Fruit fly (Drosophila melanogaster) whole organism, embryonic: Measurements from ENCODE around the gene Cln7.

Experiments
- Atf3 ChIP-seq: fragments of 200-800 bp; sonication (Bioruptor generic); optimal IDR thresholded peaks from 3 replicates; lab custom pipeline; 2016; ENCODE audit warnings: missing biosample characterization, missing genetic modification characterization
- Bdp1 ChIP-seq: fragments of 200-800 bp; sonication (Bioruptor generic); optimal IDR thresholded peaks from 3 replicates; lab custom pipeline; 2016; ENCODE audit warnings: missing biosample characterization, missing genetic modification characterization
- Bgb ChIP-seq: fragments of 200-800 bp; sonication (Bioruptor generic); IDR thresholded peaks from 2 replicates; pipeline ENCODE4 v1.3.6; 2022; ENCODE audit warnings: missing biosample characterization, missing genetic modification characterization; ENCODE audit not compliant: partially characterized antibody
- CG11398 ChIP-seq: fragments of 200-800 bp; sonication (Bioruptor generic); optimal IDR thresholded peaks from 2 replicates; lab custom pipeline; 2016; ENCODE audit warnings: missing biosample characterization, missing genetic modification characterization
- CG11456 ChIP-seq: fragments of 200-800 bp; sonication (Bioruptor generic); IDR thresholded peaks from 3 replicates; pipeline ENCODE4 v1.3.6; 2022; ENCODE audit warnings: missing biosample characterization, missing genetic modification characterization
- CG11504 ChIP-seq: fragments of 200-800 bp; sonication (Bioruptor generic); optimal IDR thresholded peaks from 3 replicates; lab custom pipeline; 2019; ENCODE audit warnings: missing biosample characterization, mild to moderate bottlenecking, missing genetic modification characterization, moderate library complexity
- CG12219 ChIP-seq: fragments of 200-800 bp; sonication (Bioruptor generic); optimal IDR thresholded peaks from 3 replicates; lab custom pipeline; 2018; ENCODE audit warnings: missing biosample characterization, mild to moderate bottlenecking, missing genetic modification characterization
- CG13296 ChIP-seq: fragments of 200-800 bp; sonication (Bioruptor generic); optimal IDR thresholded peaks from 3 replicates; lab custom pipeline; 2018; ENCODE audit warnings: missing biosample characterization, mild to moderate bottlenecking, missing genetic modification characterization
- CG17385 ChIP-seq: fragments of 200-800 bp; sonication (Bioruptor generic); optimal IDR thresholded peaks from 3 replicates; lab custom pipeline; 2018; ENCODE audit warnings: missing biosample characterization, mild to moderate bottlenecking, missing genetic modification characterization
- CG17829 ChIP-seq: fragments of 200-800 bp; optimal IDR thresholded peaks from 2 replicates; lab custom pipeline; 2019; ENCODE audit warnings: missing biosample characterization, mild to moderate bottlenecking, missing genetic modification characterization, moderate library complexity
- CG3407 ChIP-seq: fragments of 200-800 bp; sonication (Bioruptor generic); optimal IDR thresholded peaks from 2 replicates; lab custom pipeline; 2018; ENCODE audit warnings: missing biosample characterization, mild to moderate bottlenecking, missing genetic modification characterization
- CG34422 ChIP-seq: fragments of 200-800 bp; sonication (Bioruptor generic); IDR thresholded peaks from 3 replicates; pipeline ENCODE4 v1.3.6; 2022; ENCODE audit warnings: missing biosample characterization, missing genetic modification characterization
- CG7372 ChIP-seq: fragments of 200-800 bp; sonication (Bioruptor generic); IDR thresholded peaks from 2 replicates; pipeline ENCODE4 v1.3.6; 2022; ENCODE audit warnings: missing biosample characterization, missing genetic modification characterization
- CG9727 ChIP-seq: fragments of 200-800 bp; sonication (Bioruptor generic); optimal IDR thresholded peaks from 3 replicates; lab custom pipeline; 2017; ENCODE audit warnings: missing biosample characterization, mild to moderate bottlenecking, missing genetic modification characterization
- Dfd ChIP-seq, 2 experiments: fragments of >200 bp; optimal IDR thresholded peaks; 2 replicates each; lab custom pipeline; 2017; ENCODE audit warnings: missing biosample characterization in 2 of 2, missing genetic modification characterization in 2 of 2
- E2f1 ChIP-seq: fragments of 200-800 bp; sonication (Bioruptor generic); IDR thresholded peaks from 2 replicates; pipeline ENCODE4 v1.3.6; 2022; ENCODE audit warnings: missing biosample characterization, missing genetic modification characterization
- ERR ChIP-seq: fragments of 200-800 bp; sonication (Bioruptor generic); optimal IDR thresholded peaks from 2 replicates; lab custom pipeline; 2016; ENCODE audit warnings: missing biosample characterization, missing genetic modification characterization
- H2.0 ChIP-seq: fragments of 200-800 bp; sonication (Bioruptor generic); IDR thresholded peaks from 2 replicates; pipeline ENCODE4 v1.3.6; 2022; ENCODE audit warnings: missing biosample characterization, missing genetic modification characterization
- HmgZ ChIP-seq: fragments of 200-800 bp; sonication (Bioruptor generic); optimal IDR thresholded peaks from 2 replicates; lab custom pipeline; 2018; ENCODE audit warnings: missing biosample characterization, mild to moderate bottlenecking, missing genetic modification characterization
- Hr39 ChIP-seq: fragments of >200 bp; optimal IDR thresholded peaks from 2 replicates; lab custom pipeline; 2017
- Lhr ChIP-seq: fragments of 200-800 bp; sonication (Bioruptor generic); optimal IDR thresholded peaks from 3 replicates; lab custom pipeline; 2017; ENCODE audit warnings: mild to moderate bottlenecking, missing biosample characterization, missing genetic modification reagents, missing genetic modification characterization
- Med ChIP-seq: fragments of 200-800 bp; sonication (Bioruptor generic); peaks from one replicate; lab custom pipeline; 2016; ENCODE audit warnings: missing biosample characterization, missing genetic modification characterization, mild to moderate bottlenecking, inconsistent platforms, moderate library complexity
- Myb ChIP-seq: fragments of 200-800 bp; sonication (Bioruptor generic); optimal IDR thresholded peaks from 2 replicates; lab custom pipeline; 2016; ENCODE audit warnings: missing biosample characterization, missing genetic modification characterization
- Rfx ChIP-seq: fragments of 200-800 bp; sonication (Bioruptor generic); IDR thresholded peaks from 2 replicates; pipeline ENCODE4 v1.3.6; 2022; ENCODE audit warnings: missing biosample characterization, missing genetic modification characterization
- Vsx1 ChIP-seq: fragments of 200-800 bp; sonication (Bioruptor generic); optimal IDR thresholded peaks from 2 replicates; lab custom pipeline; 2017; ENCODE audit warnings: missing biosample characterization, mild to moderate bottlenecking, missing genetic modification characterization, missing genetic modification reagents
- ase ChIP-seq: fragments of 200-800 bp; sonication (Bioruptor generic); IDR thresholded peaks from 3 replicates; pipeline ENCODE4 v1.3.6; 2022; ENCODE audit warnings: missing biosample characterization, missing genetic modification characterization
- chinmo ChIP-seq: fragments of 200-800 bp; sonication (Bioruptor generic); IDR thresholded peaks from 4 replicates; pipeline ENCODE4 v1.3.6; 2022; ENCODE audit warnings: missing biosample characterization, missing genetic modification characterization; ENCODE audit not compliant: partially characterized antibody
- crc ChIP-seq: fragments of 200-800 bp; sonication (Bioruptor generic); optimal IDR thresholded peaks from 2 replicates; lab custom pipeline; 2016; ENCODE audit warnings: missing biosample characterization, missing genetic modification characterization
- dmrt11E ChIP-seq: fragments of 200-800 bp; sonication (Bioruptor generic); optimal IDR thresholded peaks from 3 replicates; lab custom pipeline; 2018; ENCODE audit warnings: missing biosample characterization, mild to moderate bottlenecking, missing genetic modification characterization, moderate library complexity
- dmrt99B ChIP-seq: fragments of 200-800 bp; sonication (Bioruptor generic); optimal IDR thresholded peaks from 2 replicates; lab custom pipeline; 2018; ENCODE audit warnings: missing biosample characterization, mild to moderate bottlenecking, missing genetic modification characterization, moderate library complexity
- emc ChIP-seq: fragments of 200-800 bp; sonication (Bioruptor generic); optimal IDR thresholded peaks from 2 replicates; lab custom pipeline; 2016; ENCODE audit warnings: missing biosample characterization, missing genetic modification characterization
- eve ChIP-seq, 2 experiments: fragments of >200 bp; optimal IDR thresholded peaks; 2 replicates each; lab custom pipeline; 2017; ENCODE audit warnings: missing biosample characterization in 2 of 2, missing genetic modification characterization in 2 of 2
- fd96Cb ChIP-seq: fragments of 200-800 bp; sonication (Bioruptor generic); optimal IDR thresholded peaks from 2 replicates; lab custom pipeline; 2018; ENCODE audit warnings: missing biosample characterization, mild to moderate bottlenecking, missing genetic modification characterization, moderate library complexity
- gce ChIP-seq: fragments of 200-800 bp; sonication (Bioruptor generic); IDR thresholded peaks from 3 replicates; pipeline ENCODE4 v1.3.6; 2022; ENCODE audit warnings: missing biosample characterization, missing genetic modification characterization
- gcm ChIP-seq: fragments of 200-800 bp; sonication (Bioruptor generic); optimal IDR thresholded peaks from 2 replicates; lab custom pipeline; 2019; ENCODE audit warnings: missing biosample characterization, mild to moderate bottlenecking, missing genetic modification characterization, moderate library complexity
- grau ChIP-seq: fragments of 200-800 bp; optimal IDR thresholded peaks from 3 replicates; lab custom pipeline; 2019; ENCODE audit warnings: missing biosample characterization, mild to moderate bottlenecking, missing genetic modification characterization, moderate library complexity
- grn ChIP-seq: fragments of 200-800 bp; sonication (Bioruptor generic); optimal IDR thresholded peaks from 3 replicates; lab custom pipeline; 2017; ENCODE audit warnings: missing biosample characterization, missing genetic modification characterization
- kay ChIP-seq: fragments of 200-800 bp; sonication (Bioruptor generic); optimal IDR thresholded peaks from 2 replicates; lab custom pipeline; 2016; ENCODE audit warnings: missing biosample characterization, missing genetic modification characterization
- nau ChIP-seq: fragments of 200-800 bp; sonication (Bioruptor generic); optimal IDR thresholded peaks from 3 replicates; lab custom pipeline; 2017; ENCODE audit warnings: missing biosample characterization, mild to moderate bottlenecking, missing genetic modification characterization, missing genetic modification reagents
- onecut ChIP-seq: fragments of 200-800 bp; sonication (Bioruptor generic); IDR thresholded peaks from 2 replicates; pipeline ENCODE4 v1.3.6; 2022; ENCODE audit warnings: missing biosample characterization, missing genetic modification characterization
- p53 ChIP-seq: fragments of 200-800 bp; sonication (Bioruptor generic); optimal IDR thresholded peaks from 2 replicates; lab custom pipeline; 2016; ENCODE audit warnings: missing biosample characterization, missing genetic modification characterization
- phol ChIP-seq: fragments of 200-800 bp; sonication (Bioruptor generic); optimal IDR thresholded peaks from 3 replicates; lab custom pipeline; 2018; ENCODE audit warnings: missing biosample characterization, mild to moderate bottlenecking, missing genetic modification characterization, moderate library complexity
- pros ChIP-seq: fragments of 200-800 bp; sonication (Bioruptor generic); optimal IDR thresholded peaks from 3 replicates; lab custom pipeline; 2019; ENCODE audit warnings: missing biosample characterization, mild to moderate bottlenecking, missing genetic modification characterization, moderate library complexity
- scrt ChIP-seq: fragments of 200-800 bp; sonication (Bioruptor generic); optimal IDR thresholded peaks from 2 replicates; lab custom pipeline; 2018; ENCODE audit warnings: missing biosample characterization, mild to moderate bottlenecking, missing genetic modification characterization, moderate library complexity
- ttk ChIP-seq: fragments of 200-800 bp; sonication (Bioruptor generic); IDR thresholded peaks from 2 replicates; pipeline ENCODE4 v2.1.2; 2022; ENCODE audit warnings: missing biosample characterization, missing genetic modification characterization
- usp ChIP-seq: fragments of >200 bp; optimal IDR thresholded peaks from 2 replicates; lab custom pipeline; 2017; ENCODE audit warnings: missing biosample characterization, missing genetic modification characterization
- vfl ChIP-seq: fragments of 200-800 bp; sonication (Bioruptor generic); optimal IDR thresholded peaks from 2 replicates; lab custom pipeline; 2016; ENCODE audit warnings: missing biosample characterization, missing genetic modification characterization
- vvl ChIP-seq: fragments of 200-800 bp; sonication (Bioruptor generic); IDR thresholded peaks from 2 replicates; pipeline ENCODE4 v1.3.6; 2022; ENCODE audit warnings: missing biosample characterization, missing genetic modification characterization

Gene Cln7

dm6 chr3L:7328567-7329253 lies 16.3 kb downstream of the Cln7 start, which contains the start of the genes mrva, CG42307 and mus312 (continued):
- TF ChIP-seq ttk (GFP tag; lab: Robert Waterston, UW) (peak; percentile 79), pros (GFP tag; lab: Kevin White, UChicago) (peak; percentile 33), nau (GFP tag; lab: Kevin White, UChicago) (no peak), scrt (GFP tag; lab: Kevin White, UChicago) (peak; percentile 92), CG17385 (GFP tag; lab: Kevin White, UChicago) (peak; percentile 88), dmrt99B (tag; lab: Kevin White, UChicago) (no peak), fd96Cb (tag; lab: Kevin White, UChicago) (peak; percentile 85), crc (GFP tag; lab: Kevin White, UChicago) (no peak), p53 (GFP tag; lab: Kevin White, UChicago) (no peak), onecut (GFP tag; lab: Robert Waterston, UW) (peak; percentile 48), Dfd (GFP tag; optimal IDR thresholded peaks at IDR 0.05; lab: Kevin White, UChicago) (no peak), vvl (peak; percentile 92), H2.0 (GFP tag; lab: Robert Waterston, UW) (peak; percentile 80), emc (GFP tag; lab: Kevin White, UChicago) (no peak), usp (GFP tag; lab: Kevin White, UChicago) (no peak), HmgZ (tag; lab: Kevin White, UChicago) (peak; percentile 73), CG7372 (GFP tag; lab: Robert Waterston, UW) (peak; percentile 72), dmrt11E (peak; percentile 91), Lhr (GFP tag; lab: Kevin White, UChicago) (peak; percentile 62)
- TF ChIP-seq, all 482 proteins: peak for 355

- no peak for TF ChIP-seq CG13296 (GFP tag; lab: Kevin White, UChicago)
- TF ChIP-seq Med (GFP tag; lab: Kevin White, UChicago): peak; percentile 15
- no peak for TF ChIP-seq kay (GFP tag; lab: Kevin White, UChicago)
- peak; percentile 83 for TF ChIP-seq gcm (GFP tag; lab: Kevin White, UChicago)
- no peak for TF ChIP-seq Vsx1 (GFP tag; lab: Kevin White, UChicago)
- no peak for TF ChIP-seq CG12219 (GFP tag; lab: Kevin White, UChicago)
These were observed 18.3 kb downstream of the Cln7 start for dm6 chr3L:7326676-7327075.

- TF ChIP-seq gce (no peak), chinmo (GFP tag; lab: Robert Waterston, UW) (no peak), grau (tag; lab: Kevin White, UChicago) (peak; percentile 76), phol (peak; percentile 81), CG11504 (tag; lab: Kevin White, UChicago) (no peak), CG11398 (GFP tag; lab: Kevin White, UChicago) (no peak), ERR (GFP tag; lab: Kevin White, UChicago) (no peak), Hr39 (no peak), vfl (GFP tag; lab: Kevin White, UChicago) (peak; percentile 67), Myb (GFP tag; lab: Kevin White, UChicago) (peak; percentile 79), grn (GFP tag; lab: Kevin White, UChicago) (no peak), Bdp1 (GFP tag; lab: Kevin White, UChicago) (peak; percentile 37), CG3407 (GFP tag; lab: Kevin White, UChicago) (peak; percentile 10), E2f1 (peak; percentile 80), CG9727 (GFP tag; lab: Kevin White, UChicago) (peak; percentile 62), Rfx (GFP tag; lab: Robert Waterston, UW) (peak; percentile 86), CG34422 (peak; percentile 76; the same call in 2 of the 3 replicates), ase (0 out of 3 replicates have a peak, but pooled peaks have one; percentile 41), eve (GFP tag; optimal IDR thresholded peaks at IDR 0.05; lab: Kevin White, UChicago) (no peak), Atf3 (GFP tag; lab: Kevin White, UChicago) (peak; percentile 37), Bgb (GFP tag; lab: Robert Waterston, UW) (no peak), CG17829 (tag; lab: Kevin White, UChicago) (peak; percentile 82), CG11456 (GFP tag; lab: Robert Waterston, UW) (peak; percentile 64)
These were observed 21.6 kb downstream of the Cln7 start, which contains the start of the genes RhoGEF4 and Rint1 for dm6 chr3L:7323348-7323747. Gene RhoGEF4, minus strand, starts transcription at chr3L:7323411. Gene Rint1, plus strand, starts transcription at chr3L:7323619.
